Fruit fly (Drosophila melanogaster): ENCODE data around the gene ppk20.

The ppk20 gene

DNA sequence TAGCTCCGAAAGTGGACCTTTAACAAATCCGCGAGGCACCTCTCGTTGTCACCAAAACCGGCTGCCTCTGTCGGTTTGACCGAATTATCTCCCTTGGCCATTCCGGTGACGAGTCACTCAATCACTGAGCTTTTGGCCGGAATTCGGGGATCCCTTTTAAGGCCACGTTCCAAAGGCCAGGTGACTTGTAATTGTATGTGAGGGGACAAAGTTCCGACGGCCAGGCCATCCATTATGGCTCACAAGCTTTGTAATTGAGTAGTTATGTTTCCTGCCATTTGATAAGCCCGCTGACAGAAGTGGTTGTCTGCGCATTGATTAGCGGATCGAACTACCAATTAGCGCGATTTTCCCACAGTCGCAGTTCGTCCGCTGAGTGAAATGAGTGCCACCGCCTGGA is at the start of gene ppk20, which contains the start of gene ppk30:
TSS of gene ppk20 (minus strand) at position 101 of the 400 bp plus-strand sequence.
TSS of gene ppk30 (plus strand) at position 373 of the 400 bp plus-strand sequence.
- TF ChIP-seq Mio (GFP tag; optimal IDR thresholded peaks at IDR 0.05) (no peak), CG32264 (GFP tag; optimal IDR thresholded peaks at IDR 0.05) (no peak), Hr83 (GFP tag; optimal IDR thresholded peaks at IDR 0.05; ENCODE audit: poor library complexity, severe bottlenecking) (no peak), woc (GFP tag; optimal IDR thresholded peaks at IDR 0.05) (no peak), lola (GFP tag; optimal IDR thresholded peaks at IDR 0.05) (no peak), sage (GFP tag; optimal IDR thresholded peaks at IDR 0.05) (no peak), Hr78 (GFP tag; optimal IDR thresholded peaks at IDR 0.05) (no peak), foxo (GFP tag; optimal IDR thresholded peaks at IDR 0.05) (no peak), jim (GFP tag; optimal IDR thresholded peaks at IDR 0.05) (no peak)

DNA sequence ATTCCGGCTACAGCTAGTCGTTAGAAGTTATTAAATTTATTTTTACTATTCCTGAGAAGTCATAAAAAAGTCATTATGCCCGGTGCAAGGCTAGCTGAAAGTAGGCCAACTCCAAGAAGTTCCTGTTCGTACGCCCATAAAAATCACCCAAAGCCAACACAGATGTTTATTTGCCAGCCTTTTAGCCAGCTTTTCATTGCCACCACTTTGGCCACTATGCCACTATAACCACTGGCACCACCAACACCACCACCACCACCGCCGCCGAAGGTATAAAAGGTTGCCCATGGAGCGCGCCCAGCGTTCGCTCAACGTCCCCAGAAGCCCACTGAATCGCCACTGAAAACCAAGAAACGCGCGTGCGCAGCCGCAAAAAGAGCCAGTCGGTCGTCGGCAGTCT is 49.7 kb upstream of the ppk20 start, which contains the start of gene CG15506:
TSS of gene CG15506 (plus strand) at position 301 of the 400 bp plus-strand sequence.
- TF ChIP-seq rgr (GFP tag; optimal IDR thresholded peaks at IDR 0.05) (no peak), CrebA (GFP tag; optimal IDR thresholded peaks at IDR 0.05; ENCODE audit: borderline replicate concordance) (no peak), Jra (GFP tag; optimal IDR thresholded peaks at IDR 0.05) (no peak), dmrt93B (GFP tag; optimal IDR thresholded peaks at IDR 0.05) (no peak), jim (GFP tag; optimal IDR thresholded peaks at IDR 0.05) (no peak), ey (GFP tag; optimal IDR thresholded peaks at IDR 0.05) (no peak)

DNA sequence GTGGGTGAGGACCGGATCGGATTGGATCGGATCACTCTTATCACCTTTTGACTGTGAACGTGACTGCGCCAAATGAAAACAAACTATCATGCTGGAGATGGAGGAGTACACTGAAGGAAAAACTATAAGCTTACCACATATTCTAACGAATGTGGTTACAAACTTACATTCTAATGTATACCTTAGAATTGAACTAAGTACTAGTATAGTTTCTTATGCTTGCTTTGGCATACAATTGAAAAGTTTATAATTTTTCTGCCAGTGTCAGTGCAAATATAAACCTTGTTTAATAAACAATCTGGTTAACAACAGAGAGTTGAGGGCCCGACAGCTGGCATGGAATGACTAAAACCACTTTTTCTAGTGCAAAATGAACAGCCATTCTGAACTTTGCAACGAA is 48.8 kb upstream of the ppk20 start:
- TF ChIP-seq OdsH (GFP tag; optimal IDR thresholded peaks at IDR 0.05) (no peak), Dfd (GFP tag; optimal IDR thresholded peaks at IDR 0.05) (no peak), Jra (GFP tag; optimal IDR thresholded peaks at IDR 0.05) (no peak), Myc (optimal IDR thresholded peaks at IDR 0.05) (no peak), Hr83 (GFP tag; optimal IDR thresholded peaks at IDR 0.05; ENCODE audit: poor library complexity, severe bottlenecking) (no peak), psq (GFP tag; optimal IDR thresholded peaks at IDR 0.05) (no peak), CrebA (GFP tag; optimal IDR thresholded peaks at IDR 0.05; ENCODE audit: borderline replicate concordance) (no peak), sv (GFP tag; optimal IDR thresholded peaks at IDR 0.05) (no peak), Dif (GFP tag; optimal IDR thresholded peaks at IDR 0.05; ENCODE audit: partially characterized antibody) (no peak), brk (GFP tag; optimal IDR thresholded peaks at IDR 0.05) (no peak), pan (optimal IDR thresholded peaks at IDR 0.05) (no peak), Hr78 (GFP tag; optimal IDR thresholded peaks at IDR 0.05) (no peak), tai (GFP tag; optimal IDR thresholded peaks at IDR 0.05) (no peak), ey (GFP tag; optimal IDR thresholded peaks at IDR 0.05) (no peak), woc (GFP tag; optimal IDR thresholded peaks at IDR 0.05) (no peak), Sp1 (GFP tag; optimal IDR thresholded peaks at IDR 0.05) (no peak), dmrt93B (GFP tag; optimal IDR thresholded peaks at IDR 0.05) (no peak), usp (GFP tag; optimal IDR thresholded peaks at IDR 0.05) (no peak)

- TF ChIP-seq h (GFP tag; optimal IDR thresholded peaks at IDR 0.05) (peak; percentile 28), CG9705 (GFP tag; optimal IDR thresholded peaks at IDR 0.05) (peak; percentile 37), dmrt93B (GFP tag; optimal IDR thresholded peaks at IDR 0.05) (no peak), rgr (GFP tag; optimal IDR thresholded peaks at IDR 0.05) (peak; percentile 38), Dif (GFP tag; optimal IDR thresholded peaks at IDR 0.05; ENCODE audit: partially characterized antibody) (no peak), jim (GFP tag; optimal IDR thresholded peaks at IDR 0.05) (no peak), Myc (optimal IDR thresholded peaks at IDR 0.05) (no peak), Hr83 (GFP tag; optimal IDR thresholded peaks at IDR 0.05; ENCODE audit: poor library complexity, severe bottlenecking) (no peak), dl (GFP tag; optimal IDR thresholded peaks at IDR 0.05; ENCODE audit: insufficient read depth in 1 of 2, partially characterized antibody in 2 of 2) (no peak), brk (GFP tag; optimal IDR thresholded peaks at IDR 0.05) (no peak), N (GFP tag; optimal IDR thresholded peaks at IDR 0.05) (no peak), pan (optimal IDR thresholded peaks at IDR 0.05) (no peak), Vsx2 (GFP tag; optimal IDR thresholded peaks at IDR 0.05; ENCODE audit: partially characterized antibody) (no peak), Abd-B (GFP tag; optimal IDR thresholded peaks at IDR 0.05) (no peak), usp (GFP tag; optimal IDR thresholded peaks at IDR 0.05) (no peak), sage (GFP tag; optimal IDR thresholded peaks at IDR 0.05) (no peak), sv (GFP tag; optimal IDR thresholded peaks at IDR 0.05) (no peak), ey (GFP tag; optimal IDR thresholded peaks at IDR 0.05) (no peak), Hnf4 (GFP tag; optimal IDR thresholded peaks at IDR 0.05) (peak; percentile 24), lola (GFP tag; optimal IDR thresholded peaks at IDR 0.05) (no peak), Rel (GFP tag; optimal IDR thresholded peaks at IDR 0.05) (no peak), Rel (tag; optimal IDR thresholded peaks at IDR 0.05) (no peak), Jra (GFP tag; optimal IDR thresholded peaks at IDR 0.05) (no peak), CrebA (GFP tag; optimal IDR thresholded peaks at IDR 0.05; ENCODE audit: borderline replicate concordance) (no peak), Sp1 (GFP tag; optimal IDR thresholded peaks at IDR 0.05) (peak; percentile 36), Hr78 (GFP tag; optimal IDR thresholded peaks at IDR 0.05) (no peak), tai (GFP tag; optimal IDR thresholded peaks at IDR 0.05) (no peak), GATAd (GFP tag; optimal IDR thresholded peaks at IDR 0.05) (peak; percentile 31), woc (GFP tag; optimal IDR thresholded peaks at IDR 0.05) (no peak), fru (GFP tag; optimal IDR thresholded peaks at IDR 0.05) (peak; percentile 16), CG32264 (GFP tag; optimal IDR thresholded peaks at IDR 0.05) (no peak), Mio (GFP tag; optimal IDR thresholded peaks at IDR 0.05) (no peak), foxo (GFP tag; optimal IDR thresholded peaks at IDR 0.05) (peak in 1 of 2 experiments; percentile 49), HLH106 (tag; optimal IDR thresholded peaks at IDR 0.05) (peak; percentile 4), br (GFP tag; optimal IDR thresholded peaks at IDR 0.05) (peak; percentile 49), OdsH (GFP tag; optimal IDR thresholded peaks at IDR 0.05) (peak; percentile 35), psq (GFP tag; optimal IDR thresholded peaks at IDR 0.05) (no peak), Dfd (GFP tag; optimal IDR thresholded peaks at IDR 0.05) (no peak), dsf (GFP tag; optimal IDR thresholded peaks at IDR 0.05; ENCODE audit: borderline replicate concordance) (no peak)
Measured at dm6 chr3R:29716782-29717317, 48.2 kb upstream of the ppk20 start, which contains the start of gene Obp99b. Gene Obp99b (minus strand): TSS chr3R:29716896.
